Worm (Caenorhabditis elegans) whole organism, midembryonic: ENCODE data around the gene F56C9.10.
A peak's percentile ranks its signal among the peaks of the same experiment; 100 is the strongest.

Source experiments
- T22C8.4 ChIP-seq: fragments of 200-800 bp; sonication (Bioruptor generic); IDR thresholded peaks from 2 replicates; pipeline ENCODE4 v1.3.6; 2022; ENCODE audit warnings: missing genetic modification characterization, missing compliant biosample characterization
- cog-1 ChIP-seq: sonication (generic microtip); optimal IDR thresholded peaks from 2 replicates; lab custom pipeline; 2016; ENCODE audit warnings: missing genetic modification characterization, missing compliant biosample characterization
- flt-1 ChIP-seq: fragments of 200-800 bp; sonication (Bioruptor generic); IDR thresholded peaks from 2 replicates; pipeline ENCODE4 v1.3.6; 2022; ENCODE audit warnings: missing genetic modification characterization, missing compliant biosample characterization
- klf-2 ChIP-seq: fragments of 200-800 bp; sonication (Bioruptor generic); conservative IDR thresholded peaks from 2 replicates; pipeline ENCODE4 v1.3.6; 2022; ENCODE audit warnings: missing genetic modification reagents, missing genetic modification characterization, missing compliant biosample characterization
- med-1 ChIP-seq: sonication (generic microtip); optimal IDR thresholded peaks from 2 replicates; lab custom pipeline; 2017; ENCODE audit warnings: missing genetic modification characterization, mild to moderate bottlenecking, missing compliant biosample characterization, antibody characterized with exemption, missing genetic modification reagents; ENCODE audit not compliant: insufficient read depth
- ref-1 ChIP-seq: fragments of 200-800 bp; sonication (Bioruptor generic); conservative IDR thresholded peaks from 2 replicates; pipeline ENCODE4 v1.3.6; 2022; ENCODE audit warnings: missing genetic modification reagents, missing genetic modification characterization, missing compliant biosample characterization
- tab-1 ChIP-seq: fragments of 200-800 bp; sonication (Bioruptor generic); IDR thresholded peaks from 2 replicates; pipeline ENCODE4 v1.3.6; 2022; ENCODE audit warnings: missing genetic modification characterization, missing compliant biosample characterization
- ztf-23 ChIP-seq: fragments of 200-800 bp; sonication (Bioruptor generic); IDR thresholded peaks from 2 replicates; pipeline ENCODE4 v1.3.6; 2022; ENCODE audit warnings: missing genetic modification reagents, missing genetic modification characterization, missing compliant biosample characterization
- ztf-29 ChIP-seq: fragments of 200-800 bp; sonication (Bioruptor generic); IDR thresholded peaks from 2 replicates; pipeline ENCODE4 v1.3.6; 2022; ENCODE audit warnings: missing genetic modification reagents, missing genetic modification characterization, missing compliant biosample characterization

The F56C9.10 gene

DNA sequence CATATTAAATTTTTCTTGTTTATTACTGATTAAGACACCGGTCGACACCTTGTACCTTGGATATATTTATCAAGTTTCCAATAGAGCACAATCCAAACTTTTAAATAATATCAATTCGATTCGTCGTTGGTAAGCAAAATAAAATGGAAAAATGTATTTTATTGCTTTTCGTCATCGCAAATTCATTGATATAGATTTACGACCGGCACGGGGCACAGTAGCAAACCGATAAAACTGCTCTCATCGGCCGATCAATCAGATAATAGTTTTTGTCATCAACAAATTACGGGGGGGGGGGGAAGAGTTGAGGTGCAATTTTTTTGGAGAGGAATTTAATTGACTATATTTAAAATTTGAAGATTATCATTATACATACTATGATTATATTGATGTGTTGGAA is 11.8 kb downstream of the F56C9.10 start:
- no peak for TF ChIP-seq cog-1 (tag; lab: Kevin White, UChicago)
- no peak for TF ChIP-seq ztf-23 (GFP tag; lab: Robert Waterston, UW)
- no peak for TF ChIP-seq ztf-29
- no peak for TF ChIP-seq flt-1
- TF ChIP-seq klf-2 (GFP tag; lab: Robert Waterston, UW), result no peak
- no peak for TF ChIP-seq med-1
- no peak for TF ChIP-seq tab-1 (GFP tag; lab: Robert Waterston, UW)
- TF ChIP-seq T22C8.4 (GFP tag; lab: Robert Waterston, UW), result no peak
- no peak for TF ChIP-seq ref-1 (GFP tag; lab: Robert Waterston, UW)

ce11 chrIII:7322018-7322417 is 13.1 kb downstream of the F56C9.10 start:
- no peak for TF ChIP-seq ztf-23 (GFP tag; lab: Robert Waterston, UW)
- no peak for TF ChIP-seq flt-1
- no peak for TF ChIP-seq tab-1 (GFP tag; lab: Robert Waterston, UW)
- no peak for TF ChIP-seq T22C8.4 (GFP tag; lab: Robert Waterston, UW)

- TF ChIP-seq ref-1 (GFP tag; lab: Robert Waterston, UW) (no peak), flt-1 (no peak), ztf-29 (no peak), cog-1 (tag; lab: Kevin White, UChicago) (no peak), T22C8.4 (GFP tag; lab: Robert Waterston, UW) (no peak), klf-2 (GFP tag; lab: Robert Waterston, UW) (no peak), med-1 (no peak), tab-1 (GFP tag; lab: Robert Waterston, UW) (no peak), ztf-23 (GFP tag; lab: Robert Waterston, UW) (no peak)
Measured at ce11 chrIII:7319390-7319789, 15.7 kb downstream of the F56C9.10 start, which contains the start of gene F56C9.8. TSS of gene F56C9.8 (minus strand) at chrIII:7319509.

- no peak for TF ChIP-seq flt-1
- TF ChIP-seq cog-1 (tag; lab: Kevin White, UChicago), result peak; percentile 7
Measured at ce11 chrIII:7317354-7317753, 17.8 kb downstream of the F56C9.10 start.

- no peak for TF ChIP-seq med-1
- TF ChIP-seq flt-1, result no peak
- TF ChIP-seq ref-1 (GFP tag; lab: Robert Waterston, UW), result no peak
Measured at ce11 chrIII:7314927-7315547, 20.1 kb downstream of the F56C9.10 start, which contains the start of gene nspg-6. TSS of gene nspg-6 (minus strand) at chrIII:7314977.

- TF ChIP-seq cog-1 (tag; lab: Kevin White, UChicago) (no peak), ztf-23 (GFP tag; lab: Robert Waterston, UW) (no peak), med-1 (no peak), tab-1 (GFP tag; lab: Robert Waterston, UW) (no peak), klf-2 (GFP tag; lab: Robert Waterston, UW) (no peak), flt-1 (no peak), ztf-29 (no peak), ref-1 (GFP tag; lab: Robert Waterston, UW) (no peak), T22C8.4 (GFP tag; lab: Robert Waterston, UW) (no peak)
Measured at ce11 chrIII:7314473-7314872, 20.6 kb downstream of the F56C9.10 start.

DNA sequence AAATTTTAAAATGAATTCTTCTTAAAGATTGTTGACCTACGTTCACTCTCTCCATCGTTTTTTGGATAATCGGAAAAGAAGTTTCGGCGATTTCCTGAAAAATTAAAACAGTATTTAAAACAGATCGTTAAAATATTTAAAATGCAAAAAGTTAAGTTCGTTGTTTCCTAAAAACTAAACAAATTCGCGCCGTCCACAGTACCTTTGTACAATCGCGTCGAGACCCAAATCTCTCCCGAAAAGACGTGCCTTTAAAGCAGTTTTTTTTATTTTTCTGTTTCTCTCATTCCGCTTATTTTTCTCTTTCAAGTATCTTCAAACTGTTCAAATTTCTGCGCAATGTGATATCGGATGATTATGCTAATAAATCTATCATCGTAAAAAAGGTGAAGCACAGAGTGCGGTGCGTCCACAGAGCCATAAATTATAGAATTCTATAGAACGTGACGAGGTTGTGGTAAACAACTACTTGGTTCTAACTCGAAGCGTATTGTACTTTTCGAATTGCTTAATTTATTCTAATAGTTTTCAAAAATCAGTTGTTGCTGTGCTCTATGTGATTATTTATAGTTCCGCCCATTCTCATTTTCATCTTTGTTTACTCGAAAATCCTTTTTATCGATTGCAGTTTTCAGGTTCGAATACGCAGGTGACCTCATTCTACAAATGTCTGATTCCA is 24.3 kb downstream of the F56C9.10 start, which contains the start of the genes F56C9.6 and F56C9.3:
F56C9.6 (minus strand) TSS at position 112 of the 679 bp plus-strand sequence.
F56C9.3 (plus strand) TSS at position 629 of the 679 bp plus-strand sequence.
- TF ChIP-seq cog-1 (tag; lab: Kevin White, UChicago), result no peak
- TF ChIP-seq flt-1, result no peak
- no peak for TF ChIP-seq tab-1 (GFP tag; lab: Robert Waterston, UW)
- no peak for TF ChIP-seq ztf-23 (GFP tag; lab: Robert Waterston, UW)
- no peak for TF ChIP-seq med-1
- no peak for TF ChIP-seq ztf-29
- no peak for TF ChIP-seq ref-1 (GFP tag; lab: Robert Waterston, UW)
- TF ChIP-seq klf-2 (GFP tag; lab: Robert Waterston, UW), result no peak
- TF ChIP-seq T22C8.4 (GFP tag; lab: Robert Waterston, UW), result no peak

ce11 chrIII:7308600-7309109 is 26.5 kb downstream of the F56C9.10 start, which contains the start of gene acbp-4:
TSS of gene acbp-4 (minus strand) at chrIII:7309109.
- TF ChIP-seq ztf-29 (no peak), T22C8.4 (GFP tag; lab: Robert Waterston, UW) (no peak), ztf-23 (GFP tag; lab: Robert Waterston, UW) (no peak), ref-1 (GFP tag; lab: Robert Waterston, UW) (no peak), cog-1 (tag; lab: Kevin White, UChicago) (no peak), med-1 (no peak), flt-1 (no peak), tab-1 (GFP tag; lab: Robert Waterston, UW) (no peak), klf-2 (GFP tag; lab: Robert Waterston, UW) (no peak)

DNA sequence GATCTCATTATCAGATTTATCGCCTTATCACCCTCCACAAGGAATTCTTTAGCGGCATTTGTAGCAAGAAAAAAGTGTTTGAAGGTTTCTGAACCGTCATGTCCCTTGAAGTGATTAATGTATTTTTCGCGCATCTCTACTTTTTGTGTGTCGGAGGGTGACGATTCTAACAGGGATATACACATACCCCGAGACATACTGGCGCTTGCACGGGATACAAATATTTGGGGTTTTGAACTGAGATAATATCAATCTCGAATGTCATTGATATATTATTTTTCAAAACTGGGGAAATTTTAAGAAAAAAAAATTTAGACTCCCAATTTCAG is 29.5 kb downstream of the F56C9.10 start:
- TF ChIP-seq med-1 (no peak), ztf-29 (no peak), T22C8.4 (GFP tag; lab: Robert Waterston, UW) (no peak), cog-1 (tag; lab: Kevin White, UChicago) (no peak), ref-1 (GFP tag; lab: Robert Waterston, UW) (no peak), tab-1 (GFP tag; lab: Robert Waterston, UW) (no peak), ztf-23 (GFP tag; lab: Robert Waterston, UW) (no peak), flt-1 (no peak), klf-2 (GFP tag; lab: Robert Waterston, UW) (no peak)
